Fruit fly (Drosophila melanogaster): ENCODE results near the gene LSm-4.
A peak's percentile ranks its signal among the peaks of the same experiment; 100 is the strongest.

Gene LSm-4

DNA sequence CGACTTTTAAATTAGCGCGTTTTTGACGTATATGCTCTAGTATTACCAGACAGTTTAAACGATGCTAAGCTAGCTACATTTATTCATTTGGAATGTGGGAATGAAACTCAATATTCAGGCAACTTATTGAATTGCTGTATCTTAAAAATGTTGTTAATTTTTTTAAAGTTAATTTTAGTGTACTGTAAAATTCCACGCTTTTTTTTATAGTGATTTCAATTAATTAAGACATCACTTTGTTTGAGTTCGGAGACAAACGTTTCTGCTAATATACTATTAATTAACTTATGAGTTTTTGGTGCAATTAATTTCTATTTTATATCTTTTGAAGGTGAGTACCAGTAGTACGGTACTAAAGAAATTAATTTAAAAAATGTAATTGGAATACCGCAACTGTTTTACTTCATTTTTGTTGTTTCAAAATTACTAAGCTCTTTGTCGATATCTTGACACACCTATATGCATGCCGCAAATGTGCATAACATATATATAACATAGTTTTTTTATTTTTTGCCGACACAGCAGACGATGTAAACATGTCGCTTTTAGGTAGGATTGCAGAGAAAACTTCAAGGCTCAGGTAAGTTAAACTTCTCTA is 18.7 kb downstream of the LSm-4 start, which contains the start of the genes Cdk1 and mRpS7 (continued):
- TF ChIP-seq Sox102F (GFP tag; optimal IDR thresholded peaks at IDR 0.05): no peak
- peak; percentile 67 for TF ChIP-seq az2 (GFP tag; optimal IDR thresholded peaks at IDR 0.05)
- TF ChIP-seq Dref (GFP tag; IDR thresholded peaks at IDR 0.05): no peak
- TF ChIP-seq lola (GFP tag; optimal IDR thresholded peaks at IDR 0.05): peak in 1 of 3 experiments; percentile 72
- TF ChIP-seq CrebB (tag; optimal IDR thresholded peaks at IDR 0.05): no peak
- 0 out of 2 replicates have a peak, but pooled peaks have one; percentile 16 for TF ChIP-seq Adf1 (GFP tag; IDR thresholded peaks at IDR 0.05)
- 0 out of 2 replicates have a peak, but pooled peaks have one; percentile 7 for TF ChIP-seq CG6272 (GFP tag; IDR thresholded peaks at IDR 0.05)
- peak; percentile 37 for TF ChIP-seq Hmx (GFP tag; optimal IDR thresholded peaks at IDR 0.05)
- no peak for TF ChIP-seq CG4282 (GFP tag; optimal IDR thresholded peaks at IDR 0.05)
- TF ChIP-seq CG6854 (GFP tag; optimal IDR thresholded peaks at IDR 0.05): peak; percentile 3
- peak; percentile 86 for TF ChIP-seq Med (GFP tag)
- TF ChIP-seq E2f1 (GFP tag; IDR thresholded peaks at IDR 0.05): peak; percentile 56
- TF ChIP-seq CG12744 (GFP tag; optimal IDR thresholded peaks at IDR 0.05): peak; percentile 30
- peak; percentile 63 for TF ChIP-seq B-H1 (GFP tag; IDR thresholded peaks at IDR 0.05)
- TF ChIP-seq Atf6 (GFP tag; IDR thresholded peaks at IDR 0.05): peak; percentile 79
- TF ChIP-seq vnd (GFP tag; IDR thresholded peaks at IDR 0.05; ENCODE audit: partially characterized antibody): no peak
- TF ChIP-seq Ets65A (GFP tag): peak; percentile 85
- TF ChIP-seq Bteb2 (GFP tag; optimal IDR thresholded peaks at IDR 0.05): peak; percentile 69
- TF ChIP-seq inv (GFP tag; IDR thresholded peaks at IDR 0.05; ENCODE audit: partially characterized antibody): no peak
- TF ChIP-seq sens (GFP tag): peak; percentile 94
- TF ChIP-seq CG14860 (GFP tag; IDR thresholded peaks at IDR 0.05; ENCODE audit: partially characterized antibody): no peak
- peak; percentile 7 for TF ChIP-seq CG10543 (GFP tag; optimal IDR thresholded peaks at IDR 0.05)
- TF ChIP-seq CG9609 (GFP tag; optimal IDR thresholded peaks at IDR 0.05): peak; percentile 53
- peak; percentile 51; the same call in 1 of the 2 replicates for TF ChIP-seq CG3847 (GFP tag; IDR thresholded peaks at IDR 0.05)
- peak; percentile 38 for TF ChIP-seq scrt (GFP tag; optimal IDR thresholded peaks at IDR 0.05)
- TF ChIP-seq CG5953 (GFP tag; IDR thresholded peaks at IDR 0.05): 0 out of 2 replicates have a peak, but pooled peaks have one; percentile 52
- no peak for TF ChIP-seq zen2 (GFP tag; IDR thresholded peaks at IDR 0.05; ENCODE audit: partially characterized antibody)
- TF ChIP-seq Hey (tag; optimal IDR thresholded peaks at IDR 0.05): no peak
- no peak for TF ChIP-seq amos (GFP tag; IDR thresholded peaks at IDR 0.05; ENCODE audit: partially characterized antibody)
- TF ChIP-seq Blimp-1 (GFP tag; optimal IDR thresholded peaks at IDR 0.05): peak; percentile 55
- peak; percentile 78 for TF ChIP-seq dmrt99B (tag; optimal IDR thresholded peaks at IDR 0.05)
- 0 out of 2 replicates have a peak, but pooled peaks have one; percentile 18 for TF ChIP-seq MBD-R2 (GFP tag; IDR thresholded peaks at IDR 0.05)
- peak; percentile 69 for TF ChIP-seq Xrp1 (GFP tag; IDR thresholded peaks at IDR 0.05)
- no peak for TF ChIP-seq CG10321 (GFP tag; IDR thresholded peaks at IDR 0.05)
- TF ChIP-seq toy (GFP tag; IDR thresholded peaks at IDR 0.05): no peak
- no peak for TF ChIP-seq abd-A (tag; optimal IDR thresholded peaks at IDR 0.05)
- peak; percentile 54; the same call in 1 of the 2 replicates for TF ChIP-seq sob (GFP tag; IDR thresholded peaks at IDR 0.05)
- TF ChIP-seq phol (tag; optimal IDR thresholded peaks at IDR 0.05): peak; percentile 89
- TF ChIP-seq CG17328 (GFP tag; IDR thresholded peaks at IDR 0.05): peak; percentile 70
- TF ChIP-seq CG18262 (tag; optimal IDR thresholded peaks at IDR 0.05): peak; percentile 84
- peak; percentile 70 for TF ChIP-seq CG4424 (GFP tag; optimal IDR thresholded peaks at IDR 0.05)
- TF ChIP-seq mld (GFP tag; IDR thresholded peaks at IDR 0.05; ENCODE audit: partially characterized antibody): no peak
- TF ChIP-seq Spps (tag; optimal IDR thresholded peaks at IDR 0.05): peak; percentile 66
- peak; percentile 61 for TF ChIP-seq tgo (GFP tag; IDR thresholded peaks at IDR 0.05)
- TF ChIP-seq ase (GFP tag; IDR thresholded peaks at IDR 0.05): peak; percentile 60; the same call in 2 of the 3 replicates
- no peak for TF ChIP-seq ac (GFP tag; optimal IDR thresholded peaks at IDR 0.05)
- TF ChIP-seq sisA (GFP tag; IDR thresholded peaks at IDR 0.05): peak; percentile 38; the same call in 1 of the 2 replicates
- TF ChIP-seq CG10654 (GFP tag; optimal IDR thresholded peaks at IDR 0.05): peak; percentile 46
- TF ChIP-seq CG14710 (tag; optimal IDR thresholded peaks at IDR 0.05): peak; percentile 87
- TF ChIP-seq Sry-δ (GFP tag; optimal IDR thresholded peaks at IDR 0.05): peak; percentile 32

All from whole organism, embryonic.